Worm (Caenorhabditis elegans) whole organism, late embryonic: ENCODE measurements around the gene T04A6.2.
A peak's percentile ranks its signal among the peaks of the same experiment; 100 is the strongest.

ENCODE experiments used
- C08G9.2 ChIP-seq: sonication (generic microtip); optimal IDR thresholded peaks from 2 replicates; lab custom pipeline; 2016; ENCODE audit warnings: mild to moderate bottlenecking, missing genetic modification characterization, moderate library complexity, missing compliant biosample characterization
- F13H6.1 ChIP-seq: sonication (generic microtip); optimal IDR thresholded peaks from 2 replicates; lab custom pipeline; 2016; ENCODE audit warnings: missing genetic modification characterization, missing compliant biosample characterization
- K09A11.1 ChIP-seq: sonication (generic microtip); optimal IDR thresholded peaks from 2 replicates; lab custom pipeline; 2017; ENCODE audit warnings: antibody characterized with exemption, mild to moderate bottlenecking, missing genetic modification characterization, missing compliant biosample characterization; ENCODE audit not compliant: insufficient read depth
- T23F11.4 ChIP-seq: fragments of 200-800 bp; sonication (Bioruptor generic); optimal IDR thresholded peaks from 2 replicates; lab custom pipeline; 2018; ENCODE audit warnings: mild to moderate bottlenecking, missing genetic modification characterization, missing compliant biosample characterization
- Y22D7AL.16 ChIP-seq: sonication (generic microtip); optimal IDR thresholded peaks from 2 replicates; lab custom pipeline; 2016; ENCODE audit warnings: missing genetic modification characterization, missing compliant biosample characterization
- ahr-1 ChIP-seq: sonication (generic microtip); optimal IDR thresholded peaks from 2 replicates; lab custom pipeline; 2016; ENCODE audit warnings: missing genetic modification characterization, missing compliant biosample characterization
- ama-1 ChIP-seq: fragments of 150-350 bp; optimal IDR thresholded peaks from 2 replicates; lab custom pipeline; 2014
- ceh-14 ChIP-seq: sonication (generic microtip); optimal IDR thresholded peaks from 2 replicates; lab custom pipeline; 2016; ENCODE audit warnings: missing genotype, missing genetic modification characterization, missing compliant biosample characterization
- ceh-18 ChIP-seq: sonication (generic microtip); optimal IDR thresholded peaks from 2 replicates; lab custom pipeline; 2016; ENCODE audit warnings: missing genetic modification characterization, missing compliant biosample characterization
- ceh-19 ChIP-seq: fragments of 200-800 bp; sonication (Bioruptor generic); optimal IDR thresholded peaks from 2 replicates; lab custom pipeline; 2018; ENCODE audit warnings: mild to moderate bottlenecking, missing genetic modification characterization, missing compliant biosample characterization
- ceh-2 ChIP-seq: sonication (generic microtip); optimal IDR thresholded peaks from 2 replicates; lab custom pipeline; 2016; ENCODE audit warnings: missing genotype, missing genetic modification characterization, missing compliant biosample characterization
- ceh-22 ChIP-seq: sonication (generic microtip); optimal IDR thresholded peaks from 2 replicates; lab custom pipeline; 2017; ENCODE audit warnings: missing biosample characterization, missing genetic modification characterization
- ceh-24 ChIP-seq: sonication (generic microtip); optimal IDR thresholded peaks from 2 replicates; lab custom pipeline; 2016; ENCODE audit warnings: mild to moderate bottlenecking, missing genetic modification characterization, missing compliant biosample characterization
- ceh-31 ChIP-seq: sonication (generic microtip); optimal IDR thresholded peaks from 2 replicates; lab custom pipeline; 2016; ENCODE audit warnings: missing genetic modification characterization, missing compliant biosample characterization
- ceh-34 ChIP-seq: sonication (generic microtip); optimal IDR thresholded peaks from 2 replicates; lab custom pipeline; 2016; ENCODE audit warnings: mild to moderate bottlenecking, missing genetic modification characterization, missing compliant biosample characterization
- ceh-48 ChIP-seq: sonication (generic microtip); optimal IDR thresholded peaks from 2 replicates; lab custom pipeline; 2016; ENCODE audit warnings: missing genetic modification characterization, inconsistent platforms, missing compliant biosample characterization
- ceh-6 ChIP-seq: fragments of 200-800 bp; sonication (Bioruptor generic); optimal IDR thresholded peaks from 2 replicates; lab custom pipeline; 2018; ENCODE audit warnings: mild to moderate bottlenecking, missing genetic modification characterization, missing compliant biosample characterization
- ceh-9 ChIP-seq: sonication (generic microtip); optimal IDR thresholded peaks from 2 replicates; lab custom pipeline; 2016; ENCODE audit warnings: mild to moderate bottlenecking, missing genetic modification characterization, inconsistent platforms, missing compliant biosample characterization
- che-1 ChIP-seq: sonication (generic microtip); optimal IDR thresholded peaks from 2 replicates; lab custom pipeline; 2016; ENCODE audit warnings: mild to moderate bottlenecking, missing genetic modification characterization, missing compliant biosample characterization
- dmd-4 ChIP-seq: sonication (generic microtip); optimal IDR thresholded peaks from 2 replicates; lab custom pipeline; 2016; ENCODE audit warnings: borderline replicate concordance, missing genetic modification characterization, missing compliant biosample characterization
- ets-4 ChIP-seq: sonication (generic microtip); optimal IDR thresholded peaks from 2 replicates; lab custom pipeline; 2016; ENCODE audit warnings: missing genetic modification characterization, missing compliant biosample characterization
- fkh-10 ChIP-seq: fragments of 150-350 bp; optimal IDR thresholded peaks from 2 replicates; lab custom pipeline; 2014; ENCODE audit warnings: missing biosample characterization, missing genetic modification reagents, missing genetic modification characterization
- fkh-6 ChIP-seq: sonication (generic microtip); optimal IDR thresholded peaks from 2 replicates; lab custom pipeline; 2016; ENCODE audit warnings: missing genetic modification characterization, missing compliant biosample characterization
- gmeb-2 ChIP-seq: sonication (generic microtip); optimal IDR thresholded peaks from 2 replicates; lab custom pipeline; 2016; ENCODE audit warnings: missing genetic modification characterization, inconsistent platforms, missing compliant biosample characterization
- hlh-13 ChIP-seq: fragments of 200-800 bp; sonication (Bioruptor generic); optimal IDR thresholded peaks from 2 replicates; lab custom pipeline; 2018; ENCODE audit warnings: mild to moderate bottlenecking, missing genetic modification characterization, missing compliant biosample characterization
- hlh-15 ChIP-seq: sonication (generic microtip); optimal IDR thresholded peaks from 2 replicates; lab custom pipeline; 2016; ENCODE audit warnings: missing genetic modification characterization, missing compliant biosample characterization
- hlh-30 ChIP-seq: sonication (generic microtip); optimal IDR thresholded peaks from 2 replicates; lab custom pipeline; 2017; ENCODE audit warnings: antibody characterized with exemption, missing genetic modification characterization, missing compliant biosample characterization; ENCODE audit not compliant: insufficient read depth
- hlh-6 ChIP-seq: sonication (generic microtip); optimal IDR thresholded peaks from 2 replicates; lab custom pipeline; 2016; ENCODE audit warnings: missing genotype, missing genetic modification characterization, missing compliant biosample characterization
- hlh-8 ChIP-seq: sonication (generic microtip); optimal IDR thresholded peaks from 2 replicates; lab custom pipeline; 2016; ENCODE audit warnings: missing genotype, missing genetic modification characterization, missing compliant biosample characterization
- lim-6 ChIP-seq: sonication (generic microtip); optimal IDR thresholded peaks from 2 replicates; lab custom pipeline; 2016; ENCODE audit warnings: missing genetic modification characterization, missing compliant biosample characterization
- lin-11 ChIP-seq: fragments of 200-800 bp; sonication (Bioruptor generic); optimal IDR thresholded peaks from 2 replicates; lab custom pipeline; 2018; ENCODE audit warnings: mild to moderate bottlenecking, missing genetic modification characterization, missing compliant biosample characterization
- mec-3 ChIP-seq: sonication (generic microtip); optimal IDR thresholded peaks from 2 replicates; lab custom pipeline; 2016; ENCODE audit warnings: borderline replicate concordance, missing genetic modification characterization, missing compliant biosample characterization
- nhr-232 ChIP-seq: sonication (generic microtip); optimal IDR thresholded peaks from 2 replicates; lab custom pipeline; 2016; ENCODE audit warnings: missing genetic modification characterization, missing compliant biosample characterization
- npax-4 ChIP-seq: sonication (generic microtip); optimal IDR thresholded peaks from 2 replicates; lab custom pipeline; 2016; ENCODE audit warnings: missing genetic modification characterization, missing compliant biosample characterization
- pag-3 ChIP-seq: sonication (generic microtip); optimal IDR thresholded peaks from 2 replicates; lab custom pipeline; 2016; ENCODE audit warnings: missing compliant biosample characterization, missing genetic modification characterization, borderline replicate concordance
- pat-9 ChIP-seq: fragments of 200-800 bp; sonication (Bioruptor generic); optimal IDR thresholded peaks from 2 replicates; lab custom pipeline; 2018; ENCODE audit warnings: mild to moderate bottlenecking, missing genetic modification characterization, moderate library complexity, missing compliant biosample characterization
- pax-1 ChIP-seq: fragments of 150-350 bp; optimal IDR thresholded peaks from 2 replicates; lab custom pipeline; 2014; ENCODE audit warnings: missing biosample characterization, missing genetic modification characterization
- pha-4 ChIP-seq: fragments of 150-350 bp; optimal IDR thresholded peaks from 2 replicates; lab custom pipeline; 2018; ENCODE audit warnings: missing biosample characterization, missing genetic modification reagents, missing genetic modification characterization
- pros-1 ChIP-seq: fragments of 150-350 bp; optimal IDR thresholded peaks from 2 replicates; lab custom pipeline; 2014; ENCODE audit warnings: missing biosample characterization, missing genetic modification reagents, missing genetic modification characterization
- ref-2 ChIP-seq: sonication (generic microtip); optimal IDR thresholded peaks from 2 replicates; lab custom pipeline; 2016; ENCODE audit warnings: missing genetic modification characterization, missing compliant biosample characterization
- sdc-2 ChIP-seq: sonication (generic microtip); optimal IDR thresholded peaks from 2 replicates; lab custom pipeline; 2016; ENCODE audit warnings: missing genotype, missing genetic modification characterization, missing compliant biosample characterization
- sox-2 ChIP-seq: fragments of 200-800 bp; sonication (Bioruptor generic); IDR thresholded peaks from 2 replicates; pipeline ENCODE4 v1.3.6; 2022; ENCODE audit warnings: missing genetic modification reagents, missing genetic modification characterization, missing compliant biosample characterization
- sox-4 ChIP-seq: sonication (generic microtip); optimal IDR thresholded peaks from 2 replicates; lab custom pipeline; 2017; ENCODE audit warnings: mild to moderate bottlenecking, missing genetic modification characterization, inconsistent platforms, missing compliant biosample characterization
- tbx-2 ChIP-seq: sonication (generic microtip); optimal IDR thresholded peaks from 2 replicates; lab custom pipeline; 2016; ENCODE audit warnings: missing genetic modification characterization, missing compliant biosample characterization
- ttx-3 ChIP-seq: sonication (generic microtip); optimal IDR thresholded peaks from 2 replicates; lab custom pipeline; 2016; ENCODE audit warnings: missing genetic modification reagents, missing genetic modification characterization, missing compliant biosample characterization
- unc-3 ChIP-seq, 2 experiments: fragments of 200-800 bp in 1 of 2; sonication (Bioruptor generic) in 1 of 2; sonication (generic microtip) in 1 of 2; conservative IDR thresholded peaks in 1 of 2; optimal IDR thresholded peaks in 1 of 2; 2 replicates each; pipeline versions ENCODE4 v1.3.6 to Lab custom; 2016 to 2022; ENCODE audit warnings: missing compliant biosample characterization in 2 of 2, missing genetic modification characterization in 2 of 2, missing genetic modification reagents in 1 of 2
- unc-55 ChIP-seq: sonication (generic microtip); optimal IDR thresholded peaks from 2 replicates; lab custom pipeline; 2017; ENCODE audit warnings: missing biosample characterization, missing genetic modification reagents, missing genetic modification characterization
- ztf-16 ChIP-seq: sonication (generic microtip); optimal IDR thresholded peaks from 2 replicates; lab custom pipeline; 2017; ENCODE audit warnings: missing genetic modification characterization, missing compliant biosample characterization

Gene T04A6.2

DNA sequence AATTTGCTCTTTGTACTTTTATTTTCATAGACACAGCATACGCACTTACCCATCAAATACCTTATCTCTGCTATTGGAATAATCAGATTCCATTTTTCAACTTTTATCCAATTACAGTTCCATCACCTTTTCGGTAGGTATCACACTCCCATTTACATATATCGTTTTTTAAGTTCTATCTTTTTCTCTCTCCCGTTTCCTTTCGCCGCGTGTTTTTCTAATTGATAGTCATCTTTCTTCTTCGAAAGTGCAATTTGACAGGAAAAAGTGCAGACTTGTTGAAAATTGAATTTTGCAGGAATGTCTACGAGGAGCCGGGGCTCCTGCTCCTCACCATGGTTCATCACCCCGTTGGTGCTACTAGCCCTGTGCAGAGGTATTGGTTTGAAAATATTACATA is 10.5 kb downstream of the T04A6.2 start, which contains the start of gene fbn-1:
fbn-1 (plus strand) TSS at position 301 of the 400 bp plus-strand sequence.
- TF ChIP-seq ztf-16 (tag; lab: Kevin White, UChicago) = no peak
- TF ChIP-seq unc-3 (GFP tag; conservative IDR thresholded peaks at IDR 0.05; lab: Robert Waterston, UW) = no peak
- TF ChIP-seq unc-3 (tag; optimal IDR thresholded peaks at IDR 0.05; lab: Kevin White, UChicago) = no peak
- no peak for TF ChIP-seq che-1 (tag; lab: Kevin White, UChicago)
- no peak for TF ChIP-seq pros-1 (tag; lab: Kevin White, UChicago)
- no peak for TF ChIP-seq sdc-2 (tag; lab: Kevin White, UChicago)
- TF ChIP-seq nhr-232 (tag; lab: Kevin White, UChicago) = no peak
- no peak for TF ChIP-seq ets-4
- TF ChIP-seq hlh-8 (tag; lab: Kevin White, UChicago) = no peak
- TF ChIP-seq hlh-6 = no peak
- no peak for TF ChIP-seq F13H6.1 (tag; lab: Kevin White, UChicago)
- TF ChIP-seq ceh-2 = no peak
- TF ChIP-seq ttx-3 (tag; lab: Kevin White, UChicago) = no peak
- no peak for TF ChIP-seq sox-4 (tag; lab: Kevin White, UChicago)

- TF ChIP-seq ets-4 (no peak), T23F11.4 (no peak)
- TF ChIP-seq, all 69 proteins: peak for 0
Measured at ce11 chrIII:7641337-7641736, 26.7 kb downstream of the T04A6.2 start.

DNA sequence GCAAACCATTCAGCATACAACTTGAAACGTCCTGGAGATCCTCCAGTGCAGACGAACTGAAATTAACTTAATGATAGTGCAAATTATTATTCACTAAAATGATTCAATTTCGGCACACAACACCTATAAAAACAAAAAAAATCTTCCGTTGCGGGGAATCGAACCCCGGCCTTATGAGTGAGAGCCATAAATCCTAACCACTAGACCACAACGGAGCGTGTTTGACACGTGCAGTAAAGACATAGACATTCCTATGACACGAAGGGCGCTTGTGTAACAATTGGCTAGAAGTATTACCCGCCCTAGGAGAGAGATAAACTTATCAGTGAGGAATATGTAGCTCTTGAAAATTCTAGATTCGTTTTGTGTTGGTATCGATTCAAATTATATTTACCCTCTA is 27.4 kb downstream of the T04A6.2 start:
- TF ChIP-seq npax-4 (tag; lab: Kevin White, UChicago) (no peak), ets-4 (no peak), ceh-19 (GFP tag; lab: Kevin White, UChicago) (peak; percentile 72), ahr-1 (tag; lab: Kevin White, UChicago) (peak; percentile 47), tbx-2 (tag; lab: Kevin White, UChicago) (peak; percentile 60), ceh-22 (tag; lab: Kevin White, UChicago) (no peak), hlh-30 (tag; lab: Kevin White, UChicago) (peak; percentile 32), dmd-4 (tag; lab: Kevin White, UChicago) (no peak), ceh-18 (no peak), pros-1 (tag; lab: Kevin White, UChicago) (no peak), lin-11 (peak; percentile 21), pha-4 (tag; lab: Kevin White, UChicago) (no peak), K09A11.1 (tag; lab: Kevin White, UChicago) (no peak), hlh-6 (peak; percentile 24), C08G9.2 (tag; lab: Kevin White, UChicago) (no peak), ceh-34 (tag; lab: Kevin White, UChicago) (no peak), ceh-6 (GFP tag; lab: Kevin White, UChicago) (peak; percentile 44), Y22D7AL.16 (tag; lab: Kevin White, UChicago) (peak; percentile 48), ref-2 (tag; lab: Kevin White, UChicago) (no peak), che-1 (tag; lab: Kevin White, UChicago) (peak; percentile 17), ceh-24 (tag; lab: Kevin White, UChicago) (no peak), ceh-31 (tag; lab: Kevin White, UChicago) (no peak), ceh-48 (tag; lab: Kevin White, UChicago) (peak; percentile 11), ama-1 (lab: Kevin White, UChicago) (no peak), sox-2 (peak; percentile 43; the same call in 1 of the 2 replicates), hlh-15 (no peak), pat-9 (peak; percentile 27), ceh-14 (tag; lab: Kevin White, UChicago) (no peak), T23F11.4 (peak; percentile 9), hlh-13 (GFP tag; lab: Kevin White, UChicago) (no peak), fkh-6 (tag; lab: Kevin White, UChicago) (peak; percentile 58), gmeb-2 (tag; lab: Kevin White, UChicago) (peak; percentile 39), pax-1 (tag; lab: Kevin White, UChicago) (no peak), lim-6 (no peak), unc-3 (GFP tag; conservative IDR thresholded peaks at IDR 0.05; lab: Robert Waterston, UW) (no peak), unc-3 (tag; optimal IDR thresholded peaks at IDR 0.05; lab: Kevin White, UChicago) (no peak), mec-3 (tag; lab: Kevin White, UChicago) (no peak), fkh-10 (GFP tag; lab: Kevin White, UChicago) (no peak), unc-55 (GFP tag; lab: Kevin White, UChicago) (no peak), hlh-8 (tag; lab: Kevin White, UChicago) (no peak), pag-3 (tag; lab: Kevin White, UChicago) (no peak), ceh-9 (tag; lab: Kevin White, UChicago) (no peak)
